Worm (Caenorhabditis elegans) whole organism, L1 larva: Measurements from ENCODE around the gene str-82.

Source experiments
- C16A3.4 ChIP-seq: fragments of 150-350 bp; optimal IDR thresholded peaks from 2 replicates; lab custom pipeline; 2014; ENCODE audit warnings: missing biosample characterization, missing genetic modification characterization
- F16B12.6 ChIP-seq: fragments of 150-350 bp; optimal IDR thresholded peaks from 2 replicates; lab custom pipeline; 2014; ENCODE audit warnings: missing biosample characterization, missing genetic modification characterization
- Y116A8C.19 ChIP-seq: sonication (generic microtip); optimal IDR thresholded peaks from 2 replicates; lab custom pipeline; 2016; ENCODE audit warnings: missing compliant biosample characterization, missing genetic modification characterization, borderline replicate concordance
- blmp-1 ChIP-seq: fragments of 150-350 bp; optimal IDR thresholded peaks from 2 replicates; lab custom pipeline; 2014; ENCODE audit warnings: missing biosample characterization, missing genetic modification characterization
- ceh-63 ChIP-seq: fragments of 200-800 bp; sonication (Bioruptor generic); optimal IDR thresholded peaks from 2 replicates; lab custom pipeline; 2018; ENCODE audit warnings: mild to moderate bottlenecking, missing genetic modification characterization, missing compliant biosample characterization
- ceh-82 ChIP-seq, 3 experiments: fragments of 150-350 bp in 1 of 3; sonication (generic microtip) in 2 of 3; optimal IDR thresholded peaks; 2 replicates each; lab custom pipeline; 2014 to 2017; ENCODE audit warnings: missing biosample characterization in 3 of 3, missing genetic modification characterization in 3 of 3
- dpl-1 ChIP-seq, 3 experiments: fragments of 150-350 bp in 2 of 3; sonication (generic microtip) in 1 of 3; optimal IDR thresholded peaks; 2 replicates each; lab custom pipeline; 2014 to 2017; ENCODE audit warnings: missing biosample characterization in 3 of 3, missing genetic modification characterization in 3 of 3, missing genetic modification reagents in 3 of 3
- dsc-1 ChIP-seq: sonication (generic microtip); optimal IDR thresholded peaks from 2 replicates; lab custom pipeline; 2016; ENCODE audit warnings: mild to moderate bottlenecking, missing genetic modification characterization, missing compliant biosample characterization
- efl-1 ChIP-seq, 4 experiments: fragments of 150-350 bp; optimal IDR thresholded peaks in 3 of 4; peaks in 1 of 4; 1 replicate in 1 of 4; 2 replicates in 3 of 4; lab custom pipeline; 2014; ENCODE audit warnings: missing biosample characterization in 2 of 4, missing genetic modification characterization in 2 of 4, missing genetic modification reagents in 2 of 4
- efl-3 ChIP-seq: fragments of 200-800 bp; sonication (Bioruptor generic); optimal IDR thresholded peaks from 2 replicates; lab custom pipeline; 2018; ENCODE audit warnings: mild to moderate bottlenecking, missing genetic modification characterization, missing compliant biosample characterization
- elt-2 ChIP-seq: sonication (generic microtip); optimal IDR thresholded peaks from 2 replicates; lab custom pipeline; 2016; ENCODE audit warnings: missing genetic modification characterization, mild to moderate bottlenecking, inconsistent platforms, missing compliant biosample characterization, missing genetic modification reagents
- elt-3 ChIP-seq, 6 experiments: fragments of 150-350 bp in 1 of 6; sonication (generic microtip); optimal IDR thresholded peaks; 2 replicates each; lab custom pipeline; 2017 to 2018; ENCODE audit warnings: missing biosample characterization in 6 of 6, missing genetic modification characterization in 6 of 6, inconsistent platforms in 1 of 6
- fkh-10 ChIP-seq: sonication (generic microtip); optimal IDR thresholded peaks from 2 replicates; lab custom pipeline; 2017; ENCODE audit warnings: missing biosample characterization, missing genetic modification reagents, missing genetic modification characterization
- grh-1 ChIP-seq: fragments of 200-800 bp; sonication (Bioruptor generic); IDR thresholded peaks from 2 replicates; pipeline ENCODE4 v1.3.6; 2022; ENCODE audit warnings: missing genetic modification reagents, missing genetic modification characterization, missing compliant biosample characterization
- hlh-17 ChIP-seq: fragments of 200-800 bp; sonication (Bioruptor generic); optimal IDR thresholded peaks from 2 replicates; lab custom pipeline; 2018; ENCODE audit warnings: missing genetic modification characterization, mild to moderate bottlenecking, missing compliant biosample characterization, moderate library complexity, borderline replicate concordance
- hpl-2 ChIP-seq: fragments of 150-350 bp; optimal IDR thresholded peaks from 2 replicates; lab custom pipeline; 2014; ENCODE audit warnings: missing biosample characterization, missing genetic modification reagents, missing genetic modification characterization
- lin-13 ChIP-seq: fragments of 150-350 bp; optimal IDR thresholded peaks from 2 replicates; lab custom pipeline; 2014; ENCODE audit warnings: missing biosample characterization, missing genetic modification reagents, missing genetic modification characterization
- lin-35 ChIP-seq, 2 experiments: fragments of 150-350 bp; optimal IDR thresholded peaks; 2 replicates each; lab custom pipeline; 2014; ENCODE audit warnings: missing biosample characterization in 2 of 2, missing genetic modification characterization in 2 of 2, missing genetic modification reagents in 2 of 2
- lin-39 ChIP-seq: fragments of 150-350 bp; optimal IDR thresholded peaks from 2 replicates; lab custom pipeline; 2014; ENCODE audit warnings: missing biosample characterization, missing genetic modification reagents, missing genetic modification characterization
- lir-3 ChIP-seq: sonication (generic microtip); optimal IDR thresholded peaks from 2 replicates; lab custom pipeline; 2016; ENCODE audit warnings: mild to moderate bottlenecking, missing genetic modification characterization, moderate library complexity, missing compliant biosample characterization; ENCODE audit not compliant: poor library complexity
- lsy-2 ChIP-seq, 2 experiments: fragments of 150-350 bp; optimal IDR thresholded peaks; 2 replicates each; lab custom pipeline; 2014; ENCODE audit warnings: missing biosample characterization in 2 of 2, missing genetic modification characterization in 2 of 2
- mab-9 ChIP-seq: fragments of 200-800 bp; sonication (Bioruptor generic); IDR thresholded peaks from 2 replicates; pipeline ENCODE4 v1.3.6; 2022; ENCODE audit warnings: missing genetic modification reagents, missing genetic modification characterization, missing compliant biosample characterization
- mdl-1 ChIP-seq, 2 experiments: fragments of 150-350 bp; optimal IDR thresholded peaks; 2 replicates each; lab custom pipeline; 2014 to 2017; ENCODE audit warnings: missing biosample characterization in 2 of 2, missing genetic modification characterization in 2 of 2, inconsistent platforms in 1 of 2
- mep-1 ChIP-seq: fragments of 150-350 bp; optimal IDR thresholded peaks from 2 replicates; lab custom pipeline; 2014; ENCODE audit warnings: missing biosample characterization, missing genetic modification characterization
- nhr-12 ChIP-seq: sonication (generic microtip); optimal IDR thresholded peaks from 2 replicates; lab custom pipeline; 2017; ENCODE audit warnings: missing biosample characterization, missing genetic modification characterization
- nhr-20 ChIP-seq: sonication (generic microtip); optimal IDR thresholded peaks from 2 replicates; lab custom pipeline; 2016; ENCODE audit warnings: mild to moderate bottlenecking, missing genetic modification characterization, missing compliant biosample characterization
- nhr-28 ChIP-seq: fragments of 150-350 bp; optimal IDR thresholded peaks from 2 replicates; lab custom pipeline; 2014; ENCODE audit warnings: missing biosample characterization, missing genetic modification characterization
- nhr-47 ChIP-seq: sonication (generic microtip); optimal IDR thresholded peaks from 2 replicates; lab custom pipeline; 2016; ENCODE audit warnings: mild to moderate bottlenecking, missing genetic modification characterization, moderate library complexity, missing compliant biosample characterization
- nhr-71 ChIP-seq: sonication (generic microtip); optimal IDR thresholded peaks from 2 replicates; lab custom pipeline; 2016; ENCODE audit warnings: mild to moderate bottlenecking, missing genetic modification characterization, moderate library complexity, missing compliant biosample characterization
- nhr-77 ChIP-seq: fragments of 150-350 bp; optimal IDR thresholded peaks from 2 replicates; lab custom pipeline; 2014; ENCODE audit warnings: missing biosample characterization, missing genetic modification characterization
- nhr-84 ChIP-seq: sonication (generic microtip); optimal IDR thresholded peaks from 2 replicates; lab custom pipeline; 2017; ENCODE audit warnings: missing biosample characterization, missing genetic modification characterization
- nhr-85 ChIP-seq: sonication (generic microtip); peaks from one replicate; lab custom pipeline; 2016; ENCODE audit warnings: missing genetic modification characterization, inconsistent platforms, missing compliant biosample characterization
- nhr-90 ChIP-seq: sonication (generic microtip); optimal IDR thresholded peaks from 2 replicates; lab custom pipeline; 2016; ENCODE audit warnings: mild to moderate bottlenecking, missing genetic modification characterization, missing compliant biosample characterization; ENCODE audit not compliant: poor library complexity
- pax-3 ChIP-seq: fragments of 200-800 bp; sonication (Bioruptor generic); optimal IDR thresholded peaks from 2 replicates; lab custom pipeline; 2018; ENCODE audit warnings: mild to moderate bottlenecking, missing genetic modification characterization, moderate library complexity, missing compliant biosample characterization
- skn-1 ChIP-seq: fragments of 150-350 bp; optimal IDR thresholded peaks from 2 replicates; lab custom pipeline; 2014; ENCODE audit warnings: missing biosample characterization, missing genetic modification characterization
- sox-4 ChIP-seq: sonication (generic microtip); optimal IDR thresholded peaks from 2 replicates; lab custom pipeline; 2016; ENCODE audit warnings: missing genetic modification characterization, missing compliant biosample characterization
- sptf-1 ChIP-seq: fragments of 150-350 bp; optimal IDR thresholded peaks from 2 replicates; lab custom pipeline; 2014; ENCODE audit warnings: missing biosample characterization, missing genetic modification characterization
- sup-37 ChIP-seq: fragments of 200-800 bp; sonication (Bioruptor generic); optimal IDR thresholded peaks from 2 replicates; lab custom pipeline; 2018; ENCODE audit warnings: mild to moderate bottlenecking, missing genetic modification characterization, missing compliant biosample characterization
- tbx-2 ChIP-seq: sonication (generic microtip); optimal IDR thresholded peaks from 2 replicates; lab custom pipeline; 2016; ENCODE audit warnings: missing genetic modification characterization, missing compliant biosample characterization
- tlp-1 ChIP-seq: fragments of 150-350 bp; optimal IDR thresholded peaks from 2 replicates; lab custom pipeline; 2014; ENCODE audit warnings: missing biosample characterization, missing genetic modification characterization
- unc-62 ChIP-seq: fragments of 150-350 bp; optimal IDR thresholded peaks from 2 replicates; lab custom pipeline; 2014; ENCODE audit warnings: missing biosample characterization, missing genetic modification reagents, missing genetic modification characterization
- unc-86 ChIP-seq: sonication (generic microtip); optimal IDR thresholded peaks from 2 replicates; lab custom pipeline; 2016; ENCODE audit warnings: missing genetic modification characterization, missing compliant biosample characterization
- zip-4 ChIP-seq: fragments of 200-800 bp; sonication (Bioruptor generic); optimal IDR thresholded peaks from 2 replicates; lab custom pipeline; 2018; ENCODE audit warnings: mild to moderate bottlenecking, missing genetic modification characterization, moderate library complexity, missing compliant biosample characterization
- ztf-11 ChIP-seq, 2 experiments: sonication (generic microtip); optimal IDR thresholded peaks; 2 replicates each; lab custom pipeline; 2016 to 2017; ENCODE audit warnings: missing genetic modification characterization in 2 of 2, missing biosample characterization in 1 of 2, missing compliant biosample characterization in 1 of 2

str-82 gene

DNA sequence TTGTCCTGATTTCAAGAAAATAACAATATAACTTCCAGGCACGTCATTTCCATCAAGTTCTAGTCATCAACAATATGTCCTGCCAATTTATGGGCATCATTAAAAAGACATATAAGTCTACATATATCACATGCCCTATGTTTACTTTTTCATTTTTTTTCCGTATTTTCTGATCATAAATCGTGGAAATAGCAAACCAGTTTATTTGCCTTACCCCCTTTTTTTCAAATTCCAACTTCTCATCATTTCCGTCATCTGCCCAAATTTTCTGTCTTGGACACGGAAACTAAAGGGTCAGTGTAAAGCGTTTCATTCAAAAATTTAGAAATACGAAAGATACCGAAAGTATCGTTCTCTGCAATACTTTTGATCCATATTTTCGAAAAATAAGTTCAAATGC is 17.9 kb downstream of the str-82 start:
- TF ChIP-seq sox-4 (tag; lab: Kevin White, UChicago) (no peak), nhr-71 (peak; percentile 47), mdl-1 (tag; optimal IDR thresholded peaks at IDR 0.05; lab: Kevin White, UChicago) (no peak), mab-9 (GFP tag; lab: Robert Waterston, UW) (no peak), nhr-28 (tag; lab: Kevin White, UChicago) (no peak), tbx-2 (tag; lab: Kevin White, UChicago) (peak; percentile 21), grh-1 (GFP tag; lab: Robert Waterston, UW) (peak; percentile 58), hlh-17 (no peak), lin-39 (no peak), elt-2 (no peak), F16B12.6 (no peak), fkh-10 (GFP tag; lab: Kevin White, UChicago) (no peak), ceh-82 (tag; optimal IDR thresholded peaks at IDR 0.05; lab: Kevin White, UChicago) (no peak), dsc-1 (tag; lab: Kevin White, UChicago) (no peak), pax-3 (no peak), nhr-12 (no peak), skn-1 (no peak), unc-86 (tag; lab: Kevin White, UChicago) (no peak), blmp-1 (no peak), ceh-63 (no peak), lin-13 (GFP tag; lab: Kevin White, UChicago) (no peak), Y116A8C.19 (tag; lab: Kevin White, UChicago) (no peak), nhr-90 (tag; lab: Kevin White, UChicago) (peak; percentile 2), nhr-77 (tag; lab: Kevin White, UChicago) (no peak), mep-1 (tag; lab: Kevin White, UChicago) (no peak), unc-62 (no peak), sptf-1 (tag; lab: Kevin White, UChicago) (no peak), tlp-1 (tag; lab: Kevin White, UChicago) (no peak), lir-3 (tag; lab: Kevin White, UChicago) (no peak), lsy-2 (tag; optimal IDR thresholded peaks at IDR 0.05; lab: Kevin White, UChicago) (no peak), sup-37 (no peak), dpl-1 (GFP tag; optimal IDR thresholded peaks at IDR 0.05; lab: Kevin White, UChicago) (no peak), zip-4 (no peak), nhr-85 (tag; lab: Kevin White, UChicago) (peak; percentile 86), elt-3 (tag; optimal IDR thresholded peaks at IDR 0.05; lab: Kevin White, UChicago) (peak in 1 of 6 experiments; percentile 37), efl-1 (optimal IDR thresholded peaks at IDR 0.05; lab: Kevin White, UChicago) (no peak), efl-1 (GFP tag; optimal IDR thresholded peaks at IDR 0.05 in 1 of 2; lab: Kevin White, UChicago) (peak in 1 of 2 experiments; percentile 56), efl-3 (GFP tag; lab: Kevin White, UChicago) (no peak), C16A3.4 (tag; lab: Kevin White, UChicago) (no peak), hpl-2 (no peak), lin-35 (GFP tag; optimal IDR thresholded peaks at IDR 0.05; lab: Kevin White, UChicago) (peak in 1 of 2 experiments; percentile 48), nhr-84 (tag; lab: Kevin White, UChicago) (no peak), nhr-20 (tag; lab: Kevin White, UChicago) (peak; percentile 56), nhr-47 (tag; lab: Kevin White, UChicago) (no peak)
- TF ChIP-seq, all 84 proteins: peak for 9

DNA sequence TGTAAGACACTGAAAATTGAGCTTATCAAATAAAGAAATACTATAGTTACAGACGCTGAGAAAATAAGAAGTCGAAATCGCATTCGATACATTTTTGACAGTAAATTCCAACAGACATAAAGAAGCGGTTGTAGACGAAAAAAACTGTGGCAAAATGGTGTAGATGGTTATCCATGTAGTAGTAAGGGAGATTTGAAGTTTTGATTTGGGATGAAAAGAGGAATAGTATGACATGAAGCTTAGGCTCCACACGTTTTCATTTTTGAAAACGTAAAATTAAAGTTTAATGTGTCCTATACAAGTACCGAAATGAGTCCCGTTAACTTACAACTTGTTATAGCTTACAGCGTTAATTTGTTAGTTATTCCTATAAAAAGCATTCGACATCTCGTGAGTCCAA is 19.6 kb downstream of the str-82 start, which contains the start of gene K09D9.9:
Gene K09D9.9, minus strand, starts transcription at position 101 of the 400 bp plus-strand sequence.
- TF ChIP-seq efl-1 (optimal IDR thresholded peaks at IDR 0.05; lab: Kevin White, UChicago) (no peak), efl-1 (GFP tag; optimal IDR thresholded peaks at IDR 0.05 in 1 of 2; lab: Kevin White, UChicago) (peak in 1 of 2 experiments; percentile 87), ztf-11 (tag; optimal IDR thresholded peaks at IDR 0.05; lab: Kevin White, UChicago) (no peak)
- TF ChIP-seq, all 84 proteins: peak for 1
